Worm (Caenorhabditis elegans): ENCODE results near the gene T20B3.14.

The T20B3.14 gene

ce11 chrV:16794828-16795354, 26.2 kb downstream of the T20B3.14 start, which contains the start of the genes ctps-1 and pus-1 (continued):
- TF ChIP-seq ceh-8 (GFP tag; optimal IDR thresholded peaks at IDR 0.05) (no peak), ceh-63 (GFP tag; optimal IDR thresholded peaks at IDR 0.05) (no peak), jun-1 (tag; optimal IDR thresholded peaks at IDR 0.05) (peak; percentile 33), skn-1 (tag; optimal IDR thresholded peaks at IDR 0.05) (peak; percentile 74), lsy-2 (tag; optimal IDR thresholded peaks at IDR 0.05) (peak; percentile 79 to 81), lin-14 (GFP tag; optimal IDR thresholded peaks at IDR 0.05) (peak; percentile 67), ceh-90 (tag; optimal IDR thresholded peaks at IDR 0.05) (no peak), ztf-11 (tag; optimal IDR thresholded peaks at IDR 0.05) (peak in 1 of 2 experiments; percentile 19), sox-4 (tag; optimal IDR thresholded peaks at IDR 0.05) (no peak), unc-30 (tag; optimal IDR thresholded peaks at IDR 0.05) (no peak), fkh-8 (tag; optimal IDR thresholded peaks at IDR 0.05) (no peak), aha-1 (tag; optimal IDR thresholded peaks at IDR 0.05) (peak; percentile 41), hlh-4 (tag; optimal IDR thresholded peaks at IDR 0.05) (no peak), ceh-82 (tag; optimal IDR thresholded peaks at IDR 0.05) (peak; percentile 67 to 75 (median 70)), grh-1 (GFP tag; IDR thresholded peaks at IDR 0.05) (peak; percentile 59), efl-3 (GFP tag; optimal IDR thresholded peaks at IDR 0.05) (no peak), unc-62 (GFP tag; optimal IDR thresholded peaks at IDR 0.05) (no peak), tlp-1 (tag; optimal IDR thresholded peaks at IDR 0.05) (no peak), dpl-1 (GFP tag; optimal IDR thresholded peaks at IDR 0.05) (peak; percentile 73 to 83 (median 81)), rnt-1 (tag; optimal IDR thresholded peaks at IDR 0.05) (no peak), snu-23 (GFP tag; optimal IDR thresholded peaks at IDR 0.05) (peak; percentile 80), irx-1 (tag; optimal IDR thresholded peaks at IDR 0.05) (peak; percentile 73), ces-1 (GFP tag; optimal IDR thresholded peaks at IDR 0.05) (no peak), aly-2 (tag; optimal IDR thresholded peaks at IDR 0.05) (peak; percentile 40), unc-130 (tag; optimal IDR thresholded peaks at IDR 0.05) (peak; percentile 53), lin-15B (tag; optimal IDR thresholded peaks at IDR 0.05) (peak; percentile 36), unc-86 (tag; optimal IDR thresholded peaks at IDR 0.05) (peak; percentile 27), elt-3 (tag; optimal IDR thresholded peaks at IDR 0.05) (peak in 1 of 6 experiments; percentile 79), blmp-1 (tag; optimal IDR thresholded peaks at IDR 0.05) (no peak), alr-1 (tag; optimal IDR thresholded peaks at IDR 0.05; ENCODE audit: borderline replicate concordance) (no peak), ets-5 (GFP tag; IDR thresholded peaks at IDR 0.05) (no peak), sptf-1 (tag; optimal IDR thresholded peaks at IDR 0.05) (no peak), lin-35 (GFP tag; optimal IDR thresholded peaks at IDR 0.05) (peak; percentile 78 to 83), lin-39 (tag; optimal IDR thresholded peaks at IDR 0.05) (peak; percentile 67), nhr-12 (tag; optimal IDR thresholded peaks at IDR 0.05) (no peak), F16B12.6 (tag; optimal IDR thresholded peaks at IDR 0.05) (peak; percentile 27), egl-13 (tag; optimal IDR thresholded peaks at IDR 0.05) (no peak), ceh-88 (GFP tag; IDR thresholded peaks at IDR 0.05) (no peak), isw-1 (GFP tag; IDR thresholded peaks at IDR 0.05) (peak; percentile 60), fkh-4 (tag; optimal IDR thresholded peaks at IDR 0.05; ENCODE audit: borderline replicate concordance) (no peak), pax-3 (tag; optimal IDR thresholded peaks at IDR 0.05) (no peak), lin-13 (GFP tag; optimal IDR thresholded peaks at IDR 0.05) (peak; percentile 70), vab-15 (tag; optimal IDR thresholded peaks at IDR 0.05) (no peak), fkh-10 (GFP tag; optimal IDR thresholded peaks at IDR 0.05) (peak; percentile 21), Y116A8C.19 (tag; optimal IDR thresholded peaks at IDR 0.05; ENCODE audit: borderline replicate concordance) (no peak), nhr-84 (tag; optimal IDR thresholded peaks at IDR 0.05) (no peak)
